Fruit fly (Drosophila melanogaster) whole organism, embryonic: ENCODE measurements around the gene Ugt36F1.

Source experiments
- Adf1 ChIP-seq: fragments of 200-800 bp; sonication (Bioruptor generic); IDR thresholded peaks from 2 replicates; pipeline ENCODE4 v1.3.6; 2022; ENCODE audit warnings: missing biosample characterization, missing genetic modification characterization
- CG10979 ChIP-seq: fragments of 200-800 bp; sonication (Bioruptor generic); optimal IDR thresholded peaks from 2 replicates; lab custom pipeline; 2018; ENCODE audit warnings: missing biosample characterization, mild to moderate bottlenecking, missing genetic modification characterization, moderate library complexity
- CG11560 ChIP-seq: fragments of 200-800 bp; sonication (Bioruptor generic); IDR thresholded peaks from 3 replicates; pipeline ENCODE4 v1.3.6; 2022; ENCODE audit warnings: missing biosample characterization, missing genetic modification characterization
- CG13624 ChIP-seq: fragments of 200-800 bp; sonication (Bioruptor generic); optimal IDR thresholded peaks from 2 replicates; lab custom pipeline; 2016; ENCODE audit warnings: missing biosample characterization, missing genetic modification characterization
- CG14965 ChIP-seq: fragments of 200-800 bp; sonication (Bioruptor generic); optimal IDR thresholded peaks from 2 replicates; lab custom pipeline; 2016; ENCODE audit warnings: missing biosample characterization, missing genetic modification characterization, borderline replicate concordance
- CG15514 ChIP-seq: fragments of 200-800 bp; sonication (Bioruptor generic); optimal IDR thresholded peaks from 3 replicates; lab custom pipeline; 2017; ENCODE audit warnings: missing biosample characterization, missing genetic modification characterization, mild to moderate bottlenecking, moderate library complexity, missing genetic modification reagents
- CG17912 ChIP-seq: fragments of 200-800 bp; sonication (Bioruptor generic); optimal IDR thresholded peaks from 2 replicates; lab custom pipeline; 2018; ENCODE audit warnings: missing biosample characterization, mild to moderate bottlenecking, missing genetic modification characterization
- CG18262 ChIP-seq: fragments of 200-800 bp; optimal IDR thresholded peaks from 3 replicates; lab custom pipeline; 2019; ENCODE audit warnings: missing biosample characterization, mild to moderate bottlenecking, missing genetic modification characterization, moderate library complexity
- CG18619 ChIP-seq: fragments of 200-800 bp; sonication (Bioruptor generic); optimal IDR thresholded peaks from 3 replicates; lab custom pipeline; 2017; ENCODE audit warnings: missing biosample characterization, mild to moderate bottlenecking, missing genetic modification characterization
- CG3163 ChIP-seq: fragments of 200-800 bp; sonication (Bioruptor generic); optimal IDR thresholded peaks from 3 replicates; lab custom pipeline; 2016; ENCODE audit warnings: missing biosample characterization, missing genetic modification characterization
- CG3838 ChIP-seq: fragments of 200-800 bp; sonication (Bioruptor generic); optimal IDR thresholded peaks from 3 replicates; lab custom pipeline; 2016; ENCODE audit warnings: missing biosample characterization, missing genetic modification characterization
- CG5245 ChIP-seq: fragments of 200-800 bp; sonication (Bioruptor generic); optimal IDR thresholded peaks from 3 replicates; lab custom pipeline; 2016; ENCODE audit warnings: missing biosample characterization, missing genetic modification characterization
- CG7928 ChIP-seq: fragments of 200-800 bp; sonication (Bioruptor generic); optimal IDR thresholded peaks from 2 replicates; lab custom pipeline; 2017; ENCODE audit warnings: missing biosample characterization, mild to moderate bottlenecking, missing genetic modification characterization
- CG7987 ChIP-seq: fragments of 200-800 bp; sonication (Bioruptor generic); optimal IDR thresholded peaks from 2 replicates; lab custom pipeline; 2018; ENCODE audit warnings: missing biosample characterization, mild to moderate bottlenecking, missing genetic modification characterization, moderate library complexity
- CG8924 ChIP-seq: fragments of 200-800 bp; optimal IDR thresholded peaks from 3 replicates; lab custom pipeline; 2019; ENCODE audit warnings: missing biosample characterization, mild to moderate bottlenecking, missing genetic modification characterization, moderate library complexity
- CG9932 ChIP-seq: fragments of 200-800 bp; sonication (Bioruptor generic); IDR thresholded peaks from 2 replicates; pipeline ENCODE4 v1.3.6; 2022; ENCODE audit warnings: missing biosample characterization, missing genetic modification characterization
- Camta ChIP-seq: fragments of 200-800 bp; sonication (Bioruptor generic); optimal IDR thresholded peaks from 2 replicates; lab custom pipeline; 2016; ENCODE audit warnings: missing biosample characterization, missing genetic modification characterization
- CrebB ChIP-seq: fragments of 200-800 bp; sonication (Bioruptor generic); optimal IDR thresholded peaks from 3 replicates; lab custom pipeline; 2018; ENCODE audit warnings: missing biosample characterization, mild to moderate bottlenecking, missing genetic modification characterization
- Fer2 ChIP-seq: fragments of 200-800 bp; sonication (Bioruptor generic); optimal IDR thresholded peaks from 2 replicates; lab custom pipeline; 2018; ENCODE audit warnings: missing biosample characterization, mild to moderate bottlenecking, missing genetic modification characterization, moderate library complexity
- Jarid2 ChIP-seq: fragments of 200-800 bp; sonication (Bioruptor generic); optimal IDR thresholded peaks from 3 replicates; lab custom pipeline; 2017; ENCODE audit warnings: mild to moderate bottlenecking, missing biosample characterization, missing genetic modification reagents, missing genetic modification characterization
- Neu2 ChIP-seq: fragments of 200-800 bp; sonication (Bioruptor generic); optimal IDR thresholded peaks from 3 replicates; lab custom pipeline; 2016; ENCODE audit warnings: missing biosample characterization, missing genetic modification characterization, borderline replicate concordance
- TFAM ChIP-seq: fragments of 200-800 bp; sonication (Bioruptor generic); optimal IDR thresholded peaks from 2 replicates; lab custom pipeline; 2017; ENCODE audit warnings: missing biosample characterization, missing genetic modification characterization, inconsistent platforms
- ac ChIP-seq: fragments of 200-800 bp; sonication (Bioruptor generic); optimal IDR thresholded peaks from 3 replicates; lab custom pipeline; 2017; ENCODE audit warnings: missing biosample characterization, mild to moderate bottlenecking, missing genetic modification characterization
- amos ChIP-seq: fragments of 200-800 bp; sonication (Bioruptor generic); IDR thresholded peaks from 2 replicates; pipeline ENCODE4 v1.3.6; 2022; ENCODE audit warnings: missing biosample characterization, missing genetic modification characterization; ENCODE audit not compliant: partially characterized antibody
- bcd ChIP-seq: fragments of 200-800 bp; sonication (Bioruptor generic); optimal IDR thresholded peaks from 2 replicates; lab custom pipeline; 2017; ENCODE audit warnings: missing biosample characterization, mild to moderate bottlenecking, missing genetic modification characterization
- bsh ChIP-seq, 2 experiments: fragments of 200-800 bp; sonication (Bioruptor generic); optimal IDR thresholded peaks; 2 replicates each; lab custom pipeline; 2017 to 2018; ENCODE audit warnings: mild to moderate bottlenecking in 2 of 2, missing biosample characterization in 2 of 2, missing genetic modification characterization in 2 of 2, moderate library complexity in 1 of 2
- btn ChIP-seq: fragments of 200-800 bp; sonication (Bioruptor generic); optimal IDR thresholded peaks from 2 replicates; lab custom pipeline; 2016; ENCODE audit warnings: missing biosample characterization, missing genetic modification characterization
- chif ChIP-seq, 2 experiments: fragments of 200-800 bp; sonication (Bioruptor generic); optimal IDR thresholded peaks; 3 replicates each; lab custom pipeline; 2016; ENCODE audit warnings: missing biosample characterization in 2 of 2, missing genetic modification characterization in 2 of 2
- crc ChIP-seq: fragments of 200-800 bp; sonication (Bioruptor generic); optimal IDR thresholded peaks from 2 replicates; lab custom pipeline; 2016; ENCODE audit warnings: missing biosample characterization, missing genetic modification characterization
- dati ChIP-seq: fragments of 200-800 bp; sonication (Bioruptor generic); IDR thresholded peaks from 2 replicates; pipeline ENCODE4 v1.3.6; 2022; ENCODE audit warnings: missing biosample characterization, missing genetic modification characterization
- eve ChIP-seq, 2 experiments: fragments of >200 bp; optimal IDR thresholded peaks; 2 replicates each; lab custom pipeline; 2017; ENCODE audit warnings: missing biosample characterization in 2 of 2, missing genetic modification characterization in 2 of 2
- fd102C ChIP-seq: fragments of 200-800 bp; sonication (Bioruptor generic); optimal IDR thresholded peaks from 2 replicates; lab custom pipeline; 2018; ENCODE audit warnings: missing biosample characterization, mild to moderate bottlenecking, missing genetic modification characterization, moderate library complexity
- hth ChIP-seq: fragments of >200 bp; optimal IDR thresholded peaks from 2 replicates; lab custom pipeline; 2017; ENCODE audit warnings: inconsistent platforms
- ind ChIP-seq: fragments of 200-800 bp; sonication (Bioruptor generic); optimal IDR thresholded peaks from 3 replicates; lab custom pipeline; 2016; ENCODE audit warnings: missing biosample characterization, missing genetic modification characterization
- lab ChIP-seq: fragments of 200-800 bp; sonication (Bioruptor generic); optimal IDR thresholded peaks from 3 replicates; lab custom pipeline; 2017; ENCODE audit warnings: missing biosample characterization, missing genetic modification characterization, mild to moderate bottlenecking, moderate library complexity, missing genetic modification reagents
- mirr ChIP-seq: fragments of 200-800 bp; sonication (Bioruptor generic); optimal IDR thresholded peaks from 3 replicates; lab custom pipeline; 2018; ENCODE audit warnings: missing biosample characterization, mild to moderate bottlenecking, missing genetic modification characterization
- mld ChIP-seq: fragments of 200-800 bp; sonication (Bioruptor generic); IDR thresholded peaks from 3 replicates; pipeline ENCODE4 v1.3.6; 2022; ENCODE audit warnings: missing biosample characterization, missing genetic modification characterization; ENCODE audit not compliant: partially characterized antibody
- nerfin-1 ChIP-seq: fragments of 200-800 bp; sonication (Bioruptor generic); optimal IDR thresholded peaks from 3 replicates; lab custom pipeline; 2019; ENCODE audit warnings: missing biosample characterization, mild to moderate bottlenecking, missing genetic modification characterization, moderate library complexity
- phol ChIP-seq: fragments of 200-800 bp; sonication (Bioruptor generic); optimal IDR thresholded peaks from 3 replicates; lab custom pipeline; 2018; ENCODE audit warnings: missing biosample characterization, mild to moderate bottlenecking, missing genetic modification characterization, moderate library complexity
- prd ChIP-seq, 3 experiments: fragments of >200 bp in 2 of 3; fragments of 200-800 bp in 1 of 3; sonication (Bioruptor generic) in 1 of 3; optimal IDR thresholded peaks in 2 of 3; IDR thresholded peaks in 1 of 3; 2 replicates in 2 of 3; 3 replicates in 1 of 3; pipeline versions ENCODE4 v1.3.6 to Lab custom; 2017 to 2022; ENCODE audit warnings: missing biosample characterization in 1 of 3, missing genetic modification characterization in 1 of 3
- sd ChIP-seq: fragments of 200-800 bp; sonication (Bioruptor generic); optimal IDR thresholded peaks from 3 replicates; lab custom pipeline; 2018; ENCODE audit warnings: missing biosample characterization, mild to moderate bottlenecking, missing genetic modification characterization, moderate library complexity
- sob ChIP-seq: fragments of 200-800 bp; sonication (Bioruptor generic); IDR thresholded peaks from 2 replicates; pipeline ENCODE4 v1.3.6; 2022; ENCODE audit warnings: missing biosample characterization, missing genetic modification characterization
- ssp ChIP-seq: fragments of 200-800 bp; sonication (Bioruptor generic); IDR thresholded peaks from 2 replicates; pipeline ENCODE4 v1.3.6; 2022; ENCODE audit warnings: missing biosample characterization, missing genetic modification characterization
- yki ChIP-seq: fragments of >200 bp; optimal IDR thresholded peaks from 3 replicates; lab custom pipeline; 2018
- zen ChIP-seq: fragments of 200-800 bp; sonication (Bioruptor generic); optimal IDR thresholded peaks from 3 replicates; lab custom pipeline; 2018; ENCODE audit warnings: missing biosample characterization, mild to moderate bottlenecking, missing genetic modification characterization, moderate library complexity
- zen2 ChIP-seq: fragments of 200-800 bp; sonication (Bioruptor generic); IDR thresholded peaks from 3 replicates; pipeline ENCODE4 v1.3.6; 2022; ENCODE audit warnings: missing biosample characterization, missing genetic modification characterization; ENCODE audit not compliant: partially characterized antibody
- zf30C ChIP-seq: fragments of 200-800 bp; sonication (Bioruptor generic); optimal IDR thresholded peaks from 3 replicates; lab custom pipeline; 2018; ENCODE audit warnings: missing biosample characterization, mild to moderate bottlenecking, missing genetic modification characterization

The Ugt36F1 gene

dm6 chr2L:18805247-18805636 is 13.9 kb upstream of the Ugt36F1 start, which contains the start of gene CG43814 (continued):
- TF ChIP-seq sob (GFP tag; lab: Robert Waterston, UW), result no peak

DNA sequence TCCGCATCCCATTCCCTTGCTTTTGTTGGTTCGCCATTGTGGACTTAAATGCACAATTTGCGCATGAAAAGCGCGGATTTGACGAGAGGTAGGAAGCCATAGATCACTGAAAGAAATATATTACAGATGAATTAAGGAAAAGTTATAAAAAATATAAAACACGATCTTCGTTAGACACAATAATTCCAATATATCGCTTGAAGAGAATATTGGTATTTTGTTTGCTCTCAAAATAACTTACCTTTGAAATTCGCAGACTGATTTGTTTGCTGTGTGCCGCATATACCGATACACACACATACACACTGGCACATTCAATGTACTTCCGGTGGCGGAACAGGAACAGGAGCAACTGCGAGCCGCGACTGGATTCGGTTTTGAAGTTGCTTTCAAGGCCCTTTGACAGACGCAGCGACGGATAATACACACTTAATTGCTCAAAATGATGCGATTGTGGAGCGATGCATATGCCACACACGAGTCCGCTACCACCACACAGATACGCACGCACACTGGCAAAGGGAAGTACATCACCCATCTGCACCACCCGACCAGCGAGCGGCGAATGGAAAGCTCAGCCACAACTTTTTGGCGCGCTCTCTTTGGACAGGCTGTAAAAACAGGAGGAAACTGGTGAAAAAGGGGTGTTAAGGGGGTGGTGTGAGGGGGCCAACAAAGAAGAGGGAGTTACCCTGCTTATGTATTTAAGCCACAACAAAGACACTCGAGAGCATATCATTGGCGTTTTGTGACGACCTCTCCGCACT is 13.3 kb upstream of the Ugt36F1 start:
- TF ChIP-seq ssp (no peak), CG5245 (no peak), ac (GFP tag; lab: Kevin White, UChicago) (no peak), nerfin-1 (tag; lab: Kevin White, UChicago) (no peak), fd102C (no peak), btn (GFP tag; lab: Kevin White, UChicago) (no peak), CG10979 (tag; lab: Kevin White, UChicago) (peak; percentile 39), crc (GFP tag; lab: Kevin White, UChicago) (no peak), amos (no peak), CG3838 (no peak), CG9932 (GFP tag; lab: Robert Waterston, UW) (no peak), zen2 (no peak), mld (GFP tag; lab: Robert Waterston, UW) (no peak), zen (tag; lab: Kevin White, UChicago) (peak; percentile 21), hth (lab: Kevin White, UChicago) (no peak), Neu2 (GFP tag; lab: Kevin White, UChicago) (no peak), zf30C (no peak), Jarid2 (GFP tag; lab: Kevin White, UChicago) (peak; percentile 13), eve (GFP tag; optimal IDR thresholded peaks at IDR 0.05; lab: Kevin White, UChicago) (no peak), CG18619 (no peak), CG3163 (GFP tag; lab: Kevin White, UChicago) (no peak), sd (tag; lab: Kevin White, UChicago) (no peak), dati (GFP tag; lab: Robert Waterston, UW) (no peak), Fer2 (tag; lab: Kevin White, UChicago) (no peak), CG7928 (no peak), yki (lab: Kevin White, UChicago) (no peak), CG11560 (tag; lab: Robert Waterston, UW) (no peak), mirr (GFP tag; lab: Kevin White, UChicago) (no peak), prd (optimal IDR thresholded peaks at IDR 0.05; lab: Kevin White, UChicago) (no peak), prd (GFP tag; IDR thresholded peaks at IDR 0.05; lab: Robert Waterston, UW) (peak; percentile 65; the same call in 2 of the 3 replicates), CG7987 (no peak), ind (GFP tag; lab: Kevin White, UChicago) (no peak), lab (no peak), Camta (GFP tag; lab: Kevin White, UChicago) (no peak), CG8924 (tag; lab: Kevin White, UChicago) (no peak), phol (tag; lab: Kevin White, UChicago) (peak; percentile 28), CG13624 (GFP tag; lab: Kevin White, UChicago) (no peak), CG14965 (GFP tag; lab: Kevin White, UChicago) (no peak), Adf1 (no peak), CG15514 (GFP tag; lab: Kevin White, UChicago) (no peak), CG17912 (GFP tag; lab: Kevin White, UChicago) (no peak), chif (GFP tag; optimal IDR thresholded peaks at IDR 0.05; lab: Kevin White, UChicago) (peak in 1 of 2 experiments; percentile 14), bcd (no peak), bsh (GFP tag; optimal IDR thresholded peaks at IDR 0.05; lab: Kevin White, UChicago) (peak in 1 of 2 experiments; percentile 22), CrebB (tag; lab: Kevin White, UChicago) (no peak), TFAM (GFP tag; lab: Kevin White, UChicago) (no peak), CG18262 (peak; percentile 16)
